Worm (Caenorhabditis elegans) whole organism, L3 larva: ENCODE measurements around the gene C03B1.10.

Source experiments
- R02D3.7 ChIP-seq: fragments of 150-350 bp; optimal IDR thresholded peaks from 2 replicates; lab custom pipeline; 2014; ENCODE audit warnings: missing biosample characterization, missing genetic modification characterization
- ZK546.5 ChIP-seq: sonication (generic microtip); optimal IDR thresholded peaks from 2 replicates; lab custom pipeline; 2017; ENCODE audit warnings: missing biosample characterization, missing genetic modification characterization
- aly-2 ChIP-seq: fragments of 150-350 bp; optimal IDR thresholded peaks from 2 replicates; lab custom pipeline; 2014; ENCODE audit warnings: missing biosample characterization, missing genetic modification characterization
- ama-1 ChIP-seq: fragments of 150-350 bp; optimal IDR thresholded peaks from 2 replicates; lab custom pipeline; 2018
- ceh-28 ChIP-seq: fragments of 150-350 bp; optimal IDR thresholded peaks from 2 replicates; lab custom pipeline; 2014; ENCODE audit warnings: missing biosample characterization, missing genetic modification reagents, missing genetic modification characterization
- ceh-82 ChIP-seq: fragments of 150-350 bp; optimal IDR thresholded peaks from 2 replicates; lab custom pipeline; 2014; ENCODE audit warnings: missing biosample characterization, missing genetic modification characterization
- daf-12 ChIP-seq: fragments of 150-350 bp; optimal IDR thresholded peaks from 2 replicates; lab custom pipeline; 2014; ENCODE audit warnings: missing biosample characterization, missing genetic modification reagents, missing genetic modification characterization
- egl-27 ChIP-seq: sonication (generic microtip); optimal IDR thresholded peaks from 4 replicates; lab custom pipeline; 2017; ENCODE audit warnings: missing biosample characterization, missing genetic modification reagents, missing genetic modification characterization
- egl-5 ChIP-seq: fragments of 150-350 bp; optimal IDR thresholded peaks from 2 replicates; lab custom pipeline; 2017; ENCODE audit warnings: missing biosample characterization, missing genetic modification reagents, missing genetic modification characterization, inconsistent platforms
- elt-1 ChIP-seq: fragments of 150-350 bp; optimal IDR thresholded peaks from 2 replicates; lab custom pipeline; 2014; ENCODE audit warnings: missing biosample characterization, missing genetic modification characterization
- elt-2 ChIP-seq: sonication (generic microtip); optimal IDR thresholded peaks from 2 replicates; lab custom pipeline; 2016; ENCODE audit warnings: missing genetic modification reagents, mild to moderate bottlenecking, missing genetic modification characterization, missing compliant biosample characterization
- elt-3 ChIP-seq, 3 experiments: fragments of 150-350 bp in 1 of 3; sonication (generic microtip) in 2 of 3; optimal IDR thresholded peaks; 2 replicates in 2 of 3; 4 replicates in 1 of 3; lab custom pipeline; 2014 to 2017; ENCODE audit warnings: missing biosample characterization in 3 of 3, missing genetic modification characterization in 3 of 3
- eor-1 ChIP-seq, 2 experiments: fragments of 150-350 bp; optimal IDR thresholded peaks; 2 replicates each; lab custom pipeline; 2014 to 2018; ENCODE audit warnings: missing biosample characterization in 2 of 2, missing genetic modification characterization in 2 of 2
- fkh-10 ChIP-seq: sonication (generic microtip); optimal IDR thresholded peaks from 2 replicates; lab custom pipeline; 2017; ENCODE audit warnings: missing biosample characterization, missing genetic modification reagents, missing genetic modification characterization
- fkh-2 ChIP-seq: fragments of 150-350 bp; optimal IDR thresholded peaks from 2 replicates; lab custom pipeline; 2014; ENCODE audit warnings: missing biosample characterization, missing genetic modification reagents, missing genetic modification characterization
- fos-1 ChIP-seq: fragments of 150-350 bp; optimal IDR thresholded peaks from 2 replicates; lab custom pipeline; 2014; ENCODE audit warnings: missing biosample characterization, missing genetic modification characterization
- hmg-11 ChIP-seq: sonication (generic microtip); optimal IDR thresholded peaks from 2 replicates; lab custom pipeline; 2016; ENCODE audit warnings: missing genetic modification characterization, missing compliant biosample characterization
- jun-1 ChIP-seq: fragments of 150-350 bp; optimal IDR thresholded peaks from 2 replicates; lab custom pipeline; 2014; ENCODE audit warnings: missing biosample characterization, missing genetic modification reagents, missing genetic modification characterization
- lin-15B ChIP-seq: fragments of 150-350 bp; optimal IDR thresholded peaks from 2 replicates; lab custom pipeline; 2014; ENCODE audit warnings: missing biosample characterization, missing genetic modification characterization
- lin-39 ChIP-seq: fragments of 150-350 bp; optimal IDR thresholded peaks from 2 replicates; lab custom pipeline; 2018; ENCODE audit warnings: missing biosample characterization, missing genetic modification reagents, missing genetic modification characterization
- lsy-12 ChIP-seq: sonication (generic microtip); optimal IDR thresholded peaks from 2 replicates; lab custom pipeline; 2016; ENCODE audit warnings: mild to moderate bottlenecking, missing genetic modification characterization, missing compliant biosample characterization
- mdl-1 ChIP-seq: fragments of 150-350 bp; optimal IDR thresholded peaks from 2 replicates; lab custom pipeline; 2014; ENCODE audit warnings: missing biosample characterization, missing genetic modification characterization
- mml-1 ChIP-seq: fragments of 150-350 bp; sonication (generic microtip); optimal IDR thresholded peaks from 3 replicates; lab custom pipeline; 2014; ENCODE audit warnings: missing biosample characterization, missing genetic modification characterization
- nfya-1 ChIP-seq: sonication (generic microtip); optimal IDR thresholded peaks from 2 replicates; lab custom pipeline; 2017; ENCODE audit warnings: missing genetic modification characterization, mild to moderate bottlenecking, missing compliant biosample characterization, antibody characterized with exemption, moderate library complexity; ENCODE audit not compliant: insufficient read depth
- nhr-11 ChIP-seq: fragments of 150-350 bp; optimal IDR thresholded peaks from 2 replicates; lab custom pipeline; 2014; ENCODE audit warnings: missing biosample characterization, missing genetic modification characterization
- nhr-23 ChIP-seq: fragments of 150-350 bp; optimal IDR thresholded peaks from 2 replicates; lab custom pipeline; 2014; ENCODE audit warnings: missing biosample characterization, missing genetic modification reagents, missing genetic modification characterization
- nhr-237 ChIP-seq: fragments of 150-350 bp; optimal IDR thresholded peaks from 2 replicates; lab custom pipeline; 2014; ENCODE audit warnings: missing biosample characterization, missing genetic modification characterization
- nhr-25 ChIP-seq: sonication (generic microtip); optimal IDR thresholded peaks from 2 replicates; lab custom pipeline; 2017; ENCODE audit warnings: missing biosample characterization, missing genetic modification characterization
- nhr-28 ChIP-seq: fragments of 150-350 bp; optimal IDR thresholded peaks from 2 replicates; lab custom pipeline; 2014; ENCODE audit warnings: missing biosample characterization, missing genetic modification characterization
- nhr-43 ChIP-seq: sonication (generic microtip); optimal IDR thresholded peaks from 2 replicates; lab custom pipeline; 2016; ENCODE audit warnings: mild to moderate bottlenecking, missing genetic modification characterization, missing compliant biosample characterization; ENCODE audit not compliant: poor library complexity, severe bottlenecking
- nhr-67 ChIP-seq: fragments of 150-350 bp; optimal IDR thresholded peaks from 2 replicates; lab custom pipeline; 2014; ENCODE audit warnings: missing biosample characterization, missing genetic modification characterization
- nhr-77 ChIP-seq: fragments of 150-350 bp; optimal IDR thresholded peaks from 2 replicates; lab custom pipeline; 2014; ENCODE audit warnings: missing biosample characterization, missing genetic modification characterization
- pha-4 ChIP-seq: fragments of 150-350 bp; optimal IDR thresholded peaks from 2 replicates; lab custom pipeline; 2014; ENCODE audit warnings: missing biosample characterization, missing genetic modification reagents, missing genetic modification characterization
- sea-2 ChIP-seq: fragments of 150-350 bp; sonication (generic microtip); optimal IDR thresholded peaks from 4 replicates; lab custom pipeline; 2014; ENCODE audit warnings: missing biosample characterization, missing genetic modification reagents, missing genetic modification characterization
- skn-1 ChIP-seq: fragments of 150-350 bp; optimal IDR thresholded peaks from 2 replicates; lab custom pipeline; 2014; ENCODE audit warnings: missing biosample characterization, missing genetic modification characterization
- snpc-4 ChIP-seq: fragments of 150-350 bp; optimal IDR thresholded peaks from 2 replicates; lab custom pipeline; 2014; ENCODE audit warnings: missing biosample characterization, missing genetic modification characterization
- tbx-2 ChIP-seq: sonication (generic microtip); optimal IDR thresholded peaks from 2 replicates; lab custom pipeline; 2016; ENCODE audit warnings: mild to moderate bottlenecking, missing genetic modification characterization, missing compliant biosample characterization
- unc-39 ChIP-seq: sonication (generic microtip); optimal IDR thresholded peaks from 4 replicates; lab custom pipeline; 2017; ENCODE audit warnings: missing biosample characterization, missing genetic modification characterization
- zag-1 ChIP-seq: fragments of 150-350 bp; optimal IDR thresholded peaks from 2 replicates; lab custom pipeline; 2014; ENCODE audit warnings: missing biosample characterization, missing genetic modification characterization
- ztf-11 ChIP-seq: fragments of 150-350 bp; optimal IDR thresholded peaks from 2 replicates; lab custom pipeline; 2014; ENCODE audit warnings: missing biosample characterization, missing genetic modification characterization

The C03B1.10 gene

ce11 chrX:6388639-6389038, 31.0 kb upstream of the C03B1.10 start:
- TF ChIP-seq nhr-11 (no peak), skn-1 (tag; lab: Kevin White, UChicago) (no peak), egl-5 (no peak), elt-3 (tag; optimal IDR thresholded peaks at IDR 0.05; lab: Kevin White, UChicago) (no peak), nhr-67 (tag; lab: Kevin White, UChicago) (no peak), nhr-25 (no peak), zag-1 (no peak), jun-1 (tag; lab: Kevin White, UChicago) (no peak), nhr-23 (tag; lab: Kevin White, UChicago) (no peak), mdl-1 (tag; lab: Kevin White, UChicago) (no peak)
- TF ChIP-seq, all 47 proteins: peak for 0

- TF ChIP-seq elt-1 (tag; lab: Kevin White, UChicago) = no peak
- no peak for TF ChIP-seq elt-3 (tag; optimal IDR thresholded peaks at IDR 0.05; lab: Kevin White, UChicago)
- TF ChIP-seq nfya-1 (tag; lab: Kevin White, UChicago) = no peak
- TF ChIP-seq nhr-77 (tag; lab: Kevin White, UChicago) = no peak
- TF ChIP-seq hmg-11 = no peak
- TF ChIP-seq ceh-28 (tag; lab: Kevin White, UChicago) = no peak
- TF ChIP-seq sea-2 (GFP tag; lab: Kevin White, UChicago) = no peak
- no peak for TF ChIP-seq unc-39 (tag; lab: Kevin White, UChicago)
- TF ChIP-seq eor-1 (tag; optimal IDR thresholded peaks at IDR 0.05; lab: Kevin White, UChicago) = no peak
- no peak for TF ChIP-seq aly-2
- TF ChIP-seq ceh-82 (tag; lab: Kevin White, UChicago) = no peak
- TF ChIP-seq lsy-12 (tag; lab: Kevin White, UChicago) = no peak
- no peak for TF ChIP-seq fkh-2
- TF ChIP-seq snpc-4 (tag; lab: Kevin White, UChicago) = no peak
Measured at ce11 chrX:6385185-6385584, 27.5 kb upstream of the C03B1.10 start, which contains the start of gene igdb-3. Gene igdb-3, plus strand, starts transcription at chrX:6385485.

- TF ChIP-seq elt-1 (tag; lab: Kevin White, UChicago) (peak; percentile 55), ztf-11 (tag; lab: Kevin White, UChicago) (no peak)
Measured at ce11 chrX:6384537-6384936, 26.9 kb upstream of the C03B1.10 start.

- TF ChIP-seq nhr-25 (peak; percentile 86), eor-1 (tag; optimal IDR thresholded peaks at IDR 0.05; lab: Kevin White, UChicago) (no peak), nhr-23 (tag; lab: Kevin White, UChicago) (peak; percentile 4), lin-39 (no peak), elt-1 (tag; lab: Kevin White, UChicago) (peak; percentile 85)
Measured at ce11 chrX:6382930-6383329, 25.3 kb upstream of the C03B1.10 start.

ce11 chrX:6378363-6378762, 20.7 kb upstream of the C03B1.10 start:
- peak; percentile 1 for TF ChIP-seq nhr-25
- TF ChIP-seq unc-39 (tag; lab: Kevin White, UChicago) = no peak
- no peak for TF ChIP-seq egl-5
- no peak for TF ChIP-seq ceh-28 (tag; lab: Kevin White, UChicago)
- TF ChIP-seq aly-2 = no peak
- TF ChIP-seq pha-4 (tag; lab: Kevin White, UChicago) = peak; percentile 80
- TF ChIP-seq lin-39 = peak; percentile 86
- TF ChIP-seq jun-1 (tag; lab: Kevin White, UChicago) = peak; percentile 28
- TF ChIP-seq nhr-43 = peak; percentile 2
- TF ChIP-seq elt-1 (tag; lab: Kevin White, UChicago) = no peak
- TF ChIP-seq egl-27 (tag; lab: Kevin White, UChicago) = no peak
- TF ChIP-seq nhr-237 = no peak
- TF ChIP-seq skn-1 (tag; lab: Kevin White, UChicago) = no peak
- peak; percentile 22 for TF ChIP-seq tbx-2 (tag; lab: Kevin White, UChicago)
- TF ChIP-seq zag-1 = no peak
- TF ChIP-seq mdl-1 (tag; lab: Kevin White, UChicago) = peak; percentile 19
- TF ChIP-seq daf-12 (tag; lab: Kevin White, UChicago) = no peak
- no peak for TF ChIP-seq nhr-11
- no peak for TF ChIP-seq fkh-10 (GFP tag; lab: Kevin White, UChicago)
- TF ChIP-seq sea-2 (GFP tag; lab: Kevin White, UChicago) = peak; percentile 51
- no peak for TF ChIP-seq ama-1 (lab: Kevin White, UChicago)
- no peak for TF ChIP-seq ceh-82 (tag; lab: Kevin White, UChicago)
- no peak for TF ChIP-seq fos-1
- TF ChIP-seq ztf-11 (tag; lab: Kevin White, UChicago) = no peak
- no peak for TF ChIP-seq nhr-28
- no peak for TF ChIP-seq ZK546.5 (tag; lab: Kevin White, UChicago)
- TF ChIP-seq lsy-12 (tag; lab: Kevin White, UChicago) = peak; percentile 24
- peak; percentile 76 for TF ChIP-seq hmg-11
- peak; percentile 34 for TF ChIP-seq snpc-4 (tag; lab: Kevin White, UChicago)
- no peak for TF ChIP-seq mml-1 (tag; lab: Kevin White, UChicago)
- no peak for TF ChIP-seq fkh-2
- no peak for TF ChIP-seq R02D3.7 (tag; lab: Kevin White, UChicago)
- no peak for TF ChIP-seq elt-3 (tag; optimal IDR thresholded peaks at IDR 0.05; lab: Kevin White, UChicago)
- peak; percentile 70 for TF ChIP-seq nfya-1 (tag; lab: Kevin White, UChicago)
- TF ChIP-seq lin-15B (tag; lab: Kevin White, UChicago) = peak; percentile 46
- TF ChIP-seq elt-2 (tag; lab: Kevin White, UChicago) = no peak
